Fruit fly (Drosophila melanogaster) whole organism, embryonic: ENCODE results near the gene CG13616.
A peak's percentile ranks its signal among the peaks of the same experiment; 100 is the strongest.

ENCODE experiments used
- Blimp-1 ChIP-seq: fragments of 200-800 bp; sonication (Bioruptor generic); optimal IDR thresholded peaks from 3 replicates; lab custom pipeline; 2018; ENCODE audit warnings: missing biosample characterization, missing genetic modification characterization, mild to moderate bottlenecking, moderate library complexity, missing genetic modification reagents
- CG10274 ChIP-seq: fragments of 200-800 bp; sonication (Bioruptor generic); optimal IDR thresholded peaks from 3 replicates; lab custom pipeline; 2017; ENCODE audit warnings: missing biosample characterization, mild to moderate bottlenecking, missing genetic modification characterization
- CG10431 ChIP-seq: fragments of 200-800 bp; sonication (Bioruptor generic); optimal IDR thresholded peaks from 3 replicates; lab custom pipeline; 2018; ENCODE audit warnings: missing biosample characterization, mild to moderate bottlenecking, missing genetic modification characterization
- CG10462 ChIP-seq: fragments of 200-800 bp; sonication (Bioruptor generic); optimal IDR thresholded peaks from 2 replicates; lab custom pipeline; 2016; ENCODE audit warnings: missing biosample characterization, missing genetic modification characterization
- CG11504 ChIP-seq: fragments of 200-800 bp; sonication (Bioruptor generic); optimal IDR thresholded peaks from 3 replicates; lab custom pipeline; 2019; ENCODE audit warnings: missing biosample characterization, mild to moderate bottlenecking, missing genetic modification characterization, moderate library complexity
- CG1233 ChIP-seq: fragments of 200-800 bp; sonication (Bioruptor generic); optimal IDR thresholded peaks from 4 replicates; lab custom pipeline; 2018; ENCODE audit warnings: missing biosample characterization, mild to moderate bottlenecking, missing genetic modification characterization
- CG1647 ChIP-seq: fragments of 200-800 bp; sonication (Bioruptor generic); optimal IDR thresholded peaks from 3 replicates; lab custom pipeline; 2016; ENCODE audit warnings: missing biosample characterization, missing genetic modification characterization
- CG16863 ChIP-seq: fragments of 200-800 bp; sonication (Bioruptor generic); optimal IDR thresholded peaks from 3 replicates; lab custom pipeline; 2016; ENCODE audit warnings: missing biosample characterization, missing genetic modification characterization
- CG17912 ChIP-seq: fragments of 200-800 bp; sonication (Bioruptor generic); optimal IDR thresholded peaks from 2 replicates; lab custom pipeline; 2018; ENCODE audit warnings: missing biosample characterization, mild to moderate bottlenecking, missing genetic modification characterization
- CG18619 ChIP-seq: fragments of 200-800 bp; sonication (Bioruptor generic); optimal IDR thresholded peaks from 3 replicates; lab custom pipeline; 2017; ENCODE audit warnings: missing biosample characterization, mild to moderate bottlenecking, missing genetic modification characterization
- CG2875 ChIP-seq: fragments of 200-800 bp; sonication (Bioruptor generic); optimal IDR thresholded peaks from 2 replicates; lab custom pipeline; 2017; ENCODE audit warnings: missing biosample characterization, mild to moderate bottlenecking, missing genetic modification characterization, missing genetic modification reagents
- CG30020 ChIP-seq: fragments of 200-800 bp; optimal IDR thresholded peaks from 2 replicates; lab custom pipeline; 2019; ENCODE audit warnings: missing biosample characterization, mild to moderate bottlenecking, missing genetic modification characterization, moderate library complexity
- CG6654 ChIP-seq: fragments of 200-800 bp; sonication (Bioruptor generic); optimal IDR thresholded peaks from 2 replicates; lab custom pipeline; 2017; ENCODE audit warnings: missing biosample characterization, mild to moderate bottlenecking, missing genetic modification characterization
- CG6683 ChIP-seq: fragments of 200-800 bp; sonication (Bioruptor generic); optimal IDR thresholded peaks from 2 replicates; lab custom pipeline; 2017; ENCODE audit warnings: missing biosample characterization, mild to moderate bottlenecking, missing genetic modification characterization, missing genetic modification reagents
- CG8290 ChIP-seq, 3 experiments: fragments of 200-800 bp; sonication (Bioruptor generic); optimal IDR thresholded peaks; 2 replicates each; lab custom pipeline; 2016 to 2019; ENCODE audit warnings: missing biosample characterization in 3 of 3, missing genetic modification characterization in 3 of 3, mild to moderate bottlenecking in 2 of 3, moderate library complexity in 1 of 3
- CG8359 ChIP-seq: fragments of 200-800 bp; sonication (Bioruptor generic); optimal IDR thresholded peaks from 2 replicates; lab custom pipeline; 2017; ENCODE audit warnings: missing biosample characterization, mild to moderate bottlenecking, missing genetic modification characterization, borderline replicate concordance
- CG9817 ChIP-seq: fragments of 200-800 bp; sonication (Bioruptor generic); optimal IDR thresholded peaks from 2 replicates; lab custom pipeline; 2018; ENCODE audit warnings: missing biosample characterization, mild to moderate bottlenecking, missing genetic modification characterization, moderate library complexity
- CG9876 ChIP-seq: fragments of 200-800 bp; sonication (Bioruptor generic); optimal IDR thresholded peaks from 2 replicates; lab custom pipeline; 2016; ENCODE audit warnings: missing biosample characterization, missing genetic modification characterization
- CoRest ChIP-seq: fragments of 200-800 bp; sonication (Bioruptor generic); optimal IDR thresholded peaks from 3 replicates; lab custom pipeline; 2018; ENCODE audit warnings: missing biosample characterization, mild to moderate bottlenecking, missing genetic modification characterization, moderate library complexity
- D19A ChIP-seq: fragments of 200-800 bp; optimal IDR thresholded peaks from 3 replicates; lab custom pipeline; 2019; ENCODE audit warnings: missing biosample characterization, mild to moderate bottlenecking, missing genetic modification characterization, moderate library complexity
- Doc2 ChIP-seq: fragments of 200-800 bp; sonication (Bioruptor generic); IDR thresholded peaks from 2 replicates; pipeline ENCODE4 v1.3.6; 2022; ENCODE audit warnings: missing biosample characterization, missing genetic modification characterization
- Ets65A ChIP-seq: fragments of 200-800 bp; sonication (Bioruptor generic); peaks from one replicate; lab custom pipeline; 2016; ENCODE audit warnings: missing biosample characterization, missing genetic modification characterization
- Hr78 ChIP-seq, 2 experiments: fragments of 200-800 bp in 1 of 2; fragments of >200 bp in 1 of 2; sonication (Bioruptor generic) in 1 of 2; optimal IDR thresholded peaks; 2 replicates each; lab custom pipeline; 2017 to 2019; ENCODE audit warnings: missing biosample characterization in 2 of 2, missing genetic modification characterization in 2 of 2, mild to moderate bottlenecking in 1 of 2, moderate library complexity in 1 of 2
- Myb ChIP-seq: fragments of 200-800 bp; sonication (Bioruptor generic); optimal IDR thresholded peaks from 2 replicates; lab custom pipeline; 2016; ENCODE audit warnings: missing biosample characterization, missing genetic modification characterization
- Rx ChIP-seq: fragments of 200-800 bp; sonication (Bioruptor generic); IDR thresholded peaks from 2 replicates; pipeline ENCODE4 v1.3.6; 2022; ENCODE audit warnings: missing biosample characterization, missing genetic modification characterization
- Sry-δ ChIP-seq: fragments of 200-800 bp; sonication (Bioruptor generic); optimal IDR thresholded peaks from 2 replicates; lab custom pipeline; 2016; ENCODE audit warnings: missing biosample characterization, missing genetic modification characterization
- Taf1 ChIP-seq: fragments of 200-800 bp; sonication (Bioruptor generic); IDR thresholded peaks from 2 replicates; pipeline ENCODE4 v1.3.6; 2022; ENCODE audit warnings: missing biosample characterization, missing genetic modification characterization
- Tbp ChIP-seq: fragments of >200 bp; optimal IDR thresholded peaks from 2 replicates; lab custom pipeline; 2018; ENCODE audit warnings: missing biosample characterization, missing genetic modification characterization
- bab2 ChIP-seq: fragments of 200-800 bp; sonication (Bioruptor generic); optimal IDR thresholded peaks from 2 replicates; lab custom pipeline; 2016; ENCODE audit warnings: missing biosample characterization, missing genetic modification characterization
- br ChIP-seq: fragments of >200 bp; optimal IDR thresholded peaks from 2 replicates; lab custom pipeline; 2017
- cad ChIP-seq: fragments of >200 bp; optimal IDR thresholded peaks from 2 replicates; lab custom pipeline; 2017; ENCODE audit warnings: missing biosample characterization, missing genetic modification characterization
- chif ChIP-seq, 2 experiments: fragments of 200-800 bp; sonication (Bioruptor generic); optimal IDR thresholded peaks; 3 replicates each; lab custom pipeline; 2016; ENCODE audit warnings: missing biosample characterization in 2 of 2, missing genetic modification characterization in 2 of 2
- emc ChIP-seq: fragments of 200-800 bp; sonication (Bioruptor generic); optimal IDR thresholded peaks from 2 replicates; lab custom pipeline; 2016; ENCODE audit warnings: missing biosample characterization, missing genetic modification characterization
- exex ChIP-seq: fragments of 200-800 bp; sonication (Bioruptor generic); optimal IDR thresholded peaks from 4 replicates; lab custom pipeline; 2018; ENCODE audit warnings: missing biosample characterization, mild to moderate bottlenecking, missing genetic modification characterization, moderate library complexity
- fd64A ChIP-seq: fragments of 200-800 bp; sonication (Bioruptor generic); optimal IDR thresholded peaks from 3 replicates; lab custom pipeline; 2018; ENCODE audit warnings: missing biosample characterization, mild to moderate bottlenecking, missing genetic modification characterization
- gce ChIP-seq: fragments of 200-800 bp; sonication (Bioruptor generic); IDR thresholded peaks from 3 replicates; pipeline ENCODE4 v1.3.6; 2022; ENCODE audit warnings: missing biosample characterization, missing genetic modification characterization
- gem ChIP-seq: fragments of 200-800 bp; sonication (Bioruptor generic); optimal IDR thresholded peaks from 2 replicates; lab custom pipeline; 2019; ENCODE audit warnings: missing biosample characterization, mild to moderate bottlenecking, missing genetic modification characterization, moderate library complexity
- hth ChIP-seq: fragments of >200 bp; optimal IDR thresholded peaks from 2 replicates; lab custom pipeline; 2017; ENCODE audit warnings: inconsistent platforms
- insv ChIP-seq, 2 experiments: fragments of 200-800 bp; sonication (Bioruptor generic); optimal IDR thresholded peaks; 3 replicates each; lab custom pipeline; 2016 to 2018; ENCODE audit warnings: missing biosample characterization in 2 of 2, missing genetic modification characterization in 2 of 2
- jigr1 ChIP-seq: fragments of 200-800 bp; sonication (Bioruptor generic); IDR thresholded peaks from 3 replicates; pipeline ENCODE4 v1.3.6; 2022; ENCODE audit warnings: missing biosample characterization, missing genetic modification characterization
- lov ChIP-seq, 2 experiments: fragments of 200-800 bp in 1 of 2; fragments of >200 bp in 1 of 2; sonication (Bioruptor generic) in 1 of 2; IDR thresholded peaks in 1 of 2; optimal IDR thresholded peaks in 1 of 2; 2 replicates in 1 of 2; 3 replicates in 1 of 2; pipeline versions ENCODE4 v1.3.6 to Lab custom; 2017 to 2022; ENCODE audit warnings: missing biosample characterization in 1 of 2, missing genetic modification characterization in 1 of 2
- onecut ChIP-seq: fragments of 200-800 bp; sonication (Bioruptor generic); IDR thresholded peaks from 2 replicates; pipeline ENCODE4 v1.3.6; 2022; ENCODE audit warnings: missing biosample characterization, missing genetic modification characterization
- repo ChIP-seq: fragments of 200-800 bp; sonication (Bioruptor generic); optimal IDR thresholded peaks from 2 replicates; lab custom pipeline; 2016; ENCODE audit warnings: missing biosample characterization, missing genetic modification characterization
- trh ChIP-seq: fragments of 200-800 bp; sonication (Bioruptor generic); optimal IDR thresholded peaks from 2 replicates; lab custom pipeline; 2016; ENCODE audit warnings: missing biosample characterization, missing genetic modification characterization
- twi ChIP-seq: fragments of 200-800 bp; optimal IDR thresholded peaks from 2 replicates; lab custom pipeline; 2019; ENCODE audit warnings: missing biosample characterization, mild to moderate bottlenecking, missing genetic modification characterization, moderate library complexity
- yki ChIP-seq: fragments of >200 bp; optimal IDR thresholded peaks from 3 replicates; lab custom pipeline; 2018

CG13616 gene

DNA sequence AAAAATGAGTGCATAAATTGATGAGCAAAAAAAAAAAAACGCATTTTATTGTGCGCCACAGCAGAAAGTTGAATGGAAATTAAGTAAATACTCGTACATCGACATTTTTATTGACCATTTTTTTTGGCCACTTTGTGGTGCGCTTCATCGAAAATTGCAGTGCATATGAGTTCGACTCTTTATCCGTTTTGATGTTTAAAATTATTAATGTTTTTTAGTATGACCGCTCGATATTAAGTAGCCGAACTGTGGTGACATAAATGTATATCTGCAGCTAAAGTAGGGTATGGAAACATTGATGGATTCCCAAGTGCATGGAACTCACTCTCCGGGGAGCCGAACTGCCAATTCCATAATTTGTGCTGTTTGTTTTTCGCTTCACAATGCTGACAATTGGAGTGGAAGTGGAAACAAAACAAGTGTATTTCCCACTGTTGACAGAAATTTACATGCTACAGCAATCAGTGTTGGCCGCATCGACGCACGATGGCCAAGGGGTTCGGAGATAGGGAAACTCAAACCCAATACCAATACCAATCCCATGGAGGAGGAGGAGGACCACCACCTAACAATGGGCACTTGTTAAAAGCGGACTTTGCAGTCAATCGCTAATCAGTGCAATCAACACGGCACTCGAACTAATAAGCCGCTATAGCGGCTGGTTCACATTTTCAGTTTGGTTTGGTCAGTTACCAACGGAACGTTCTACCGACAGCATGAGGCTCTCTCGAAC, at the start of gene CG13616:
TSS of gene CG13616 (plus strand) at position 683 of the 733 bp plus-strand sequence.
- TF ChIP-seq CG30020 (tag; lab: Kevin White, UChicago) (no peak), CG6683 (GFP tag; lab: Kevin White, UChicago) (no peak), bab2 (GFP tag; lab: Kevin White, UChicago) (no peak), D19A (tag; lab: Kevin White, UChicago) (no peak), Myb (GFP tag; lab: Kevin White, UChicago) (no peak), Ets65A (GFP tag; lab: Kevin White, UChicago) (peak; percentile 9), CG8290 (GFP tag; optimal IDR thresholded peaks at IDR 0.05; lab: Kevin White, UChicago) (no peak), CG8290 (tag; optimal IDR thresholded peaks at IDR 0.05; lab: Kevin White, UChicago) (no peak), CG10431 (GFP tag; lab: Kevin White, UChicago) (no peak)
- TF ChIP-seq, all 482 proteins: peak for 1

DNA sequence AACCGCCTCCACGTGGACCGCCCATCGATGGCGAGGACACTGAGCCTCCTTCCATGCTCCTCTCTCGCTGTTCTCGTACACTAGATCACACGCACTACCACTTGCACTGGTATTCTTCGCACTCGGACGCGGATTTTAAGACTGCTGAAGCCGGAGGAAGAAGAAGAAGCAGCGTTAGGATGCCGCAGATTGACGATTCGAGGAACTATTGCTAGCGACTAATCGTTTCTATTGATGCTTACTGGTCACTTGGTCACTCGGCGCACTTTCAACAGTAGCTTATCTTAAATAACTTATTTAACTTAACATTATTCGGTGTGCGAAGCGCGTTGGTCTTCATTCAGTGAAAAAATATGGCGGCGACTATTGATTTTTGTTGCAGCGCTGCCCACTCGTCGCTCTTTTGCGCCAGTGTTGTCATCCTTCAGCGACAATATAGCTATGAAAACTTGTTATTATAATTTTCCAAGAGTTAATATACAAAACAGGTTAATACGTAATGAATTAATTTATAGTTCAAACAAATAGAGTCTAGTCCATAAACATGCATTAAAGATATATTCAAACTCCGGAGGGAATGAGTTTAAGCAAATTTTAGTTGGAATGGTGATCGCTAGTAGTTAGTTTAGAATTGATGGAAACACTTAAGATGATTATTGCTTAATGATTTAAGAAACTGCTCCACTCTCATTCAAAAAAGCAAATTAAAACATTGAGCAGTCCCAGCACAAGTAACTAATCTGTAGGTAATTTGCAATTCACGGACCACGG, 44.1 kb upstream of the CG13616 start, which contains the start of the genes CG5746 and CG6454:
TSS of gene CG5746 (minus strand) at position 372 of the 771 bp plus-strand sequence.
TSS of gene CG6454 (plus strand) at position 763 of the 771 bp plus-strand sequence.
- TF ChIP-seq CG10274 (GFP tag; lab: Kevin White, UChicago) (no peak), CG1233 (GFP tag; lab: Kevin White, UChicago) (no peak), Doc2 (GFP tag; lab: Robert Waterston, UW) (no peak), trh (GFP tag; lab: Kevin White, UChicago) (no peak), gce (GFP tag; lab: Robert Waterston, UW) (no peak), Sry-δ (GFP tag; lab: Kevin White, UChicago) (peak; percentile 38), CG16863 (peak; percentile 56), fd64A (GFP tag; lab: Kevin White, UChicago) (no peak), CG10462 (GFP tag; lab: Kevin White, UChicago) (no peak), onecut (peak; percentile 100), gem (tag; lab: Kevin White, UChicago) (no peak), Tbp (GFP tag; lab: Kevin White, UChicago) (peak; percentile 59), CG9817 (no peak), CG1647 (GFP tag; lab: Kevin White, UChicago) (peak; percentile 15), Taf1 (GFP tag; lab: Robert Waterston, UW) (0 out of 2 replicates have a peak, but pooled peaks have one; percentile 32), twi (no peak), emc (no peak), Blimp-1 (GFP tag; lab: Kevin White, UChicago) (no peak), CG17912 (GFP tag; lab: Kevin White, UChicago) (no peak), repo (GFP tag; lab: Kevin White, UChicago) (no peak), yki (no peak), br (lab: Kevin White, UChicago) (no peak), chif (GFP tag; optimal IDR thresholded peaks at IDR 0.05; lab: Kevin White, UChicago) (peak in 1 of 2 experiments; percentile 47), CG11504 (tag; lab: Kevin White, UChicago) (no peak), exex (no peak), CG9876 (no peak), Rx (GFP tag; lab: Robert Waterston, UW) (peak; percentile 31; the same call in 1 of the 2 replicates), jigr1 (GFP tag; lab: Robert Waterston, UW) (peak; percentile 34; the same call in 1 of the 3 replicates), cad (GFP tag; lab: Kevin White, UChicago) (no peak), CG6654 (GFP tag; lab: Kevin White, UChicago) (no peak), insv (GFP tag; optimal IDR thresholded peaks at IDR 0.05; lab: Kevin White, UChicago) (no peak), CG8359 (GFP tag; lab: Kevin White, UChicago) (no peak), CG2875 (no peak), hth (lab: Kevin White, UChicago) (no peak), Hr78 (GFP tag; optimal IDR thresholded peaks at IDR 0.05; lab: Kevin White, UChicago) (no peak), CG18619 (GFP tag; lab: Kevin White, UChicago) (peak; percentile 62), CoRest (peak; percentile 79), lov (optimal IDR thresholded peaks at IDR 0.05; lab: Kevin White, UChicago) (no peak), lov (GFP tag; IDR thresholded peaks at IDR 0.05; lab: Robert Waterston, UW) (no peak)
